Worm (Caenorhabditis elegans) whole organism, L1 larva: ENCODE results near the gene C27A2.7.

Experiments used
- C16A3.4 ChIP-seq: fragments of 150-350 bp; optimal IDR thresholded peaks from 2 replicates; lab custom pipeline; 2014; ENCODE audit warnings: missing biosample characterization, missing genetic modification characterization
- Y116A8C.19 ChIP-seq: sonication (generic microtip); optimal IDR thresholded peaks from 2 replicates; lab custom pipeline; 2016; ENCODE audit warnings: missing compliant biosample characterization, missing genetic modification characterization, borderline replicate concordance
- aha-1 ChIP-seq: fragments of 150-350 bp; optimal IDR thresholded peaks from 2 replicates; lab custom pipeline; 2014; ENCODE audit warnings: missing biosample characterization, missing genetic modification characterization
- aly-2 ChIP-seq: fragments of 150-350 bp; optimal IDR thresholded peaks from 2 replicates; lab custom pipeline; 2014; ENCODE audit warnings: missing biosample characterization, missing genetic modification characterization
- blmp-1 ChIP-seq: fragments of 150-350 bp; optimal IDR thresholded peaks from 2 replicates; lab custom pipeline; 2014; ENCODE audit warnings: missing biosample characterization, missing genetic modification characterization
- ceh-90 ChIP-seq: sonication (generic microtip); optimal IDR thresholded peaks from 2 replicates; lab custom pipeline; 2016; ENCODE audit warnings: missing genetic modification characterization, missing compliant biosample characterization
- dpl-1 ChIP-seq, 3 experiments: fragments of 150-350 bp in 2 of 3; sonication (generic microtip) in 1 of 3; optimal IDR thresholded peaks; 2 replicates each; lab custom pipeline; 2014 to 2017; ENCODE audit warnings: missing biosample characterization in 3 of 3, missing genetic modification characterization in 3 of 3, missing genetic modification reagents in 3 of 3
- dsc-1 ChIP-seq: sonication (generic microtip); optimal IDR thresholded peaks from 2 replicates; lab custom pipeline; 2016; ENCODE audit warnings: mild to moderate bottlenecking, missing genetic modification characterization, missing compliant biosample characterization
- efl-1 ChIP-seq, 4 experiments: fragments of 150-350 bp; optimal IDR thresholded peaks in 3 of 4; peaks in 1 of 4; 1 replicate in 1 of 4; 2 replicates in 3 of 4; lab custom pipeline; 2014; ENCODE audit warnings: missing biosample characterization in 2 of 4, missing genetic modification characterization in 2 of 4, missing genetic modification reagents in 2 of 4
- egl-13 ChIP-seq: sonication (generic microtip); optimal IDR thresholded peaks from 2 replicates; lab custom pipeline; 2016; ENCODE audit warnings: missing genotype, missing genetic modification reagents, missing genetic modification characterization, missing compliant biosample characterization
- elt-2 ChIP-seq: sonication (generic microtip); optimal IDR thresholded peaks from 2 replicates; lab custom pipeline; 2016; ENCODE audit warnings: missing genetic modification characterization, mild to moderate bottlenecking, inconsistent platforms, missing compliant biosample characterization, missing genetic modification reagents
- fkh-8 ChIP-seq: sonication (generic microtip); optimal IDR thresholded peaks from 2 replicates; lab custom pipeline; 2016; ENCODE audit warnings: mild to moderate bottlenecking, missing genetic modification characterization, missing compliant biosample characterization
- fos-1 ChIP-seq: fragments of 150-350 bp; optimal IDR thresholded peaks from 2 replicates; lab custom pipeline; 2014; ENCODE audit warnings: missing biosample characterization, missing genetic modification characterization
- hlh-17 ChIP-seq: fragments of 200-800 bp; sonication (Bioruptor generic); optimal IDR thresholded peaks from 2 replicates; lab custom pipeline; 2018; ENCODE audit warnings: missing genetic modification characterization, mild to moderate bottlenecking, missing compliant biosample characterization, moderate library complexity, borderline replicate concordance
- hpl-2 ChIP-seq: fragments of 150-350 bp; optimal IDR thresholded peaks from 2 replicates; lab custom pipeline; 2014; ENCODE audit warnings: missing biosample characterization, missing genetic modification reagents, missing genetic modification characterization
- isw-1 ChIP-seq: fragments of 200-800 bp; sonication (Bioruptor generic); IDR thresholded peaks from 2 replicates; pipeline ENCODE4 v1.3.6; 2022; ENCODE audit warnings: missing genetic modification characterization, missing compliant biosample characterization
- jun-1 ChIP-seq: fragments of 150-350 bp; optimal IDR thresholded peaks from 2 replicates; lab custom pipeline; 2014; ENCODE audit warnings: missing biosample characterization, missing genetic modification reagents, missing genetic modification characterization
- lin-35 ChIP-seq, 2 experiments: fragments of 150-350 bp; optimal IDR thresholded peaks; 2 replicates each; lab custom pipeline; 2014; ENCODE audit warnings: missing biosample characterization in 2 of 2, missing genetic modification characterization in 2 of 2, missing genetic modification reagents in 2 of 2
- lir-3 ChIP-seq: sonication (generic microtip); optimal IDR thresholded peaks from 2 replicates; lab custom pipeline; 2016; ENCODE audit warnings: mild to moderate bottlenecking, missing genetic modification characterization, moderate library complexity, missing compliant biosample characterization; ENCODE audit not compliant: poor library complexity
- lsy-2 ChIP-seq, 2 experiments: fragments of 150-350 bp; optimal IDR thresholded peaks; 2 replicates each; lab custom pipeline; 2014; ENCODE audit warnings: missing biosample characterization in 2 of 2, missing genetic modification characterization in 2 of 2
- mab-9 ChIP-seq: fragments of 200-800 bp; sonication (Bioruptor generic); IDR thresholded peaks from 2 replicates; pipeline ENCODE4 v1.3.6; 2022; ENCODE audit warnings: missing genetic modification reagents, missing genetic modification characterization, missing compliant biosample characterization
- mep-1 ChIP-seq: fragments of 150-350 bp; optimal IDR thresholded peaks from 2 replicates; lab custom pipeline; 2014; ENCODE audit warnings: missing biosample characterization, missing genetic modification characterization
- nhr-19 ChIP-seq: fragments of 200-800 bp; sonication (Bioruptor generic); conservative IDR thresholded peaks from 2 replicates; pipeline ENCODE4 v1.3.6; 2022; ENCODE audit warnings: missing genetic modification characterization, missing compliant biosample characterization
- nhr-28 ChIP-seq: fragments of 150-350 bp; optimal IDR thresholded peaks from 2 replicates; lab custom pipeline; 2014; ENCODE audit warnings: missing biosample characterization, missing genetic modification characterization
- nhr-47 ChIP-seq: sonication (generic microtip); optimal IDR thresholded peaks from 2 replicates; lab custom pipeline; 2016; ENCODE audit warnings: mild to moderate bottlenecking, missing genetic modification characterization, moderate library complexity, missing compliant biosample characterization
- nhr-71 ChIP-seq: sonication (generic microtip); optimal IDR thresholded peaks from 2 replicates; lab custom pipeline; 2016; ENCODE audit warnings: mild to moderate bottlenecking, missing genetic modification characterization, moderate library complexity, missing compliant biosample characterization
- nhr-76 ChIP-seq: sonication (generic microtip); optimal IDR thresholded peaks from 2 replicates; lab custom pipeline; 2017; ENCODE audit warnings: missing biosample characterization, missing genetic modification characterization
- pax-3 ChIP-seq: fragments of 200-800 bp; sonication (Bioruptor generic); optimal IDR thresholded peaks from 2 replicates; lab custom pipeline; 2018; ENCODE audit warnings: mild to moderate bottlenecking, missing genetic modification characterization, moderate library complexity, missing compliant biosample characterization
- pqm-1 ChIP-seq: sonication (generic microtip); optimal IDR thresholded peaks from 3 replicates; lab custom pipeline; 2017; ENCODE audit warnings: missing biosample characterization, missing genetic modification characterization
- rnt-1 ChIP-seq: sonication (generic microtip); optimal IDR thresholded peaks from 2 replicates; lab custom pipeline; 2016; ENCODE audit warnings: mild to moderate bottlenecking, missing genetic modification characterization, moderate library complexity, missing compliant biosample characterization
- snpc-4 ChIP-seq: fragments of 150-350 bp; optimal IDR thresholded peaks from 2 replicates; lab custom pipeline; 2014; ENCODE audit warnings: missing biosample characterization, missing genetic modification characterization
- snu-23 ChIP-seq: sonication (generic microtip); optimal IDR thresholded peaks from 2 replicates; lab custom pipeline; 2016; ENCODE audit warnings: missing genetic modification characterization, missing compliant biosample characterization
- sox-4 ChIP-seq: sonication (generic microtip); optimal IDR thresholded peaks from 2 replicates; lab custom pipeline; 2016; ENCODE audit warnings: missing genetic modification characterization, missing compliant biosample characterization
- sptf-1 ChIP-seq: fragments of 150-350 bp; optimal IDR thresholded peaks from 2 replicates; lab custom pipeline; 2014; ENCODE audit warnings: missing biosample characterization, missing genetic modification characterization
- swsn-7 ChIP-seq: sonication (generic microtip); optimal IDR thresholded peaks from 2 replicates; lab custom pipeline; 2016; ENCODE audit warnings: missing genetic modification characterization, missing compliant biosample characterization
- tbx-2 ChIP-seq: sonication (generic microtip); optimal IDR thresholded peaks from 2 replicates; lab custom pipeline; 2016; ENCODE audit warnings: missing genetic modification characterization, missing compliant biosample characterization
- tlp-1 ChIP-seq: fragments of 150-350 bp; optimal IDR thresholded peaks from 2 replicates; lab custom pipeline; 2014; ENCODE audit warnings: missing biosample characterization, missing genetic modification characterization
- unc-130 ChIP-seq: fragments of 150-350 bp; optimal IDR thresholded peaks from 2 replicates; lab custom pipeline; 2017; ENCODE audit warnings: missing biosample characterization, missing genetic modification characterization, inconsistent platforms
- unc-86 ChIP-seq: sonication (generic microtip); optimal IDR thresholded peaks from 2 replicates; lab custom pipeline; 2016; ENCODE audit warnings: missing genetic modification characterization, missing compliant biosample characterization
- zag-1 ChIP-seq: fragments of 150-350 bp; optimal IDR thresholded peaks from 2 replicates; lab custom pipeline; 2014; ENCODE audit warnings: missing biosample characterization, missing genetic modification characterization
- ztf-11 ChIP-seq, 2 experiments: sonication (generic microtip); optimal IDR thresholded peaks; 2 replicates each; lab custom pipeline; 2016 to 2017; ENCODE audit warnings: missing genetic modification characterization in 2 of 2, missing biosample characterization in 1 of 2, missing compliant biosample characterization in 1 of 2
- ztf-4 ChIP-seq: fragments of 150-350 bp; optimal IDR thresholded peaks from 2 replicates; lab custom pipeline; 2014; ENCODE audit warnings: missing biosample characterization, missing genetic modification characterization

C27A2.7 gene

ce11 chrII:5081124-5081913 lies 10.2 kb upstream of the C27A2.7 start, which contains the start of gene dsh-2 (continued):
- peak; percentile 69 to 83 (median 81) for TF ChIP-seq dpl-1 (GFP tag; optimal IDR thresholded peaks at IDR 0.05; lab: Kevin White, UChicago)
- peak; percentile 72 to 76 for TF ChIP-seq lsy-2 (tag; optimal IDR thresholded peaks at IDR 0.05; lab: Kevin White, UChicago)
- TF ChIP-seq lin-35 (GFP tag; optimal IDR thresholded peaks at IDR 0.05; lab: Kevin White, UChicago), result peak; percentile 68 to 92
- peak; percentile 74 for TF ChIP-seq snu-23 (GFP tag; lab: Kevin White, UChicago)

- TF ChIP-seq sox-4 (tag; lab: Kevin White, UChicago) (no peak), isw-1 (no peak), unc-86 (tag; lab: Kevin White, UChicago) (no peak), efl-1 (optimal IDR thresholded peaks at IDR 0.05; lab: Kevin White, UChicago) (no peak), efl-1 (GFP tag; optimal IDR thresholded peaks at IDR 0.05 in 1 of 2; lab: Kevin White, UChicago) (no peak), rnt-1 (tag; lab: Kevin White, UChicago) (no peak), Y116A8C.19 (tag; lab: Kevin White, UChicago) (no peak), dsc-1 (tag; lab: Kevin White, UChicago) (no peak), nhr-19 (no peak), sptf-1 (tag; lab: Kevin White, UChicago) (no peak), nhr-76 (no peak), fos-1 (tag; lab: Kevin White, UChicago) (no peak), mep-1 (tag; lab: Kevin White, UChicago) (no peak), aha-1 (tag; lab: Kevin White, UChicago) (no peak), mab-9 (GFP tag; lab: Robert Waterston, UW) (no peak), nhr-71 (tag; lab: Kevin White, UChicago) (no peak), zag-1 (tag; lab: Kevin White, UChicago) (no peak), ceh-90 (tag; lab: Kevin White, UChicago) (no peak), ztf-4 (tag; lab: Kevin White, UChicago) (no peak)
Observed at ce11 chrII:5069525-5069924, 1.6 kb downstream of the C27A2.7 start, which contains the start of gene idpb-2. Gene idpb-2, minus strand, starts transcription at chrII:5069625.

- TF ChIP-seq hlh-17 (GFP tag; lab: Kevin White, UChicago), result no peak
- TF ChIP-seq dsc-1 (tag; lab: Kevin White, UChicago), result peak; percentile 64
- no peak for TF ChIP-seq ztf-11 (tag; optimal IDR thresholded peaks at IDR 0.05; lab: Kevin White, UChicago)
- peak; percentile 76 for TF ChIP-seq fkh-8 (tag; lab: Kevin White, UChicago)
- TF ChIP-seq blmp-1 (tag; lab: Kevin White, UChicago), result no peak
- TF ChIP-seq egl-13 (tag; lab: Kevin White, UChicago), result peak; percentile 42
- TF ChIP-seq, all 84 proteins: peak for 3
Observed at ce11 chrII:5067927-5068326, 3.2 kb downstream of the C27A2.7 start, which contains the start of gene C27A2.8. Gene C27A2.8, minus strand, starts transcription at chrII:5068043.

- peak; percentile 2 for TF ChIP-seq sox-4 (tag; lab: Kevin White, UChicago)
- TF ChIP-seq pax-3 (tag; lab: Kevin White, UChicago), result peak; percentile 33
- TF ChIP-seq nhr-47 (tag; lab: Kevin White, UChicago), result peak; percentile 26
- TF ChIP-seq sptf-1 (tag; lab: Kevin White, UChicago), result no peak
- TF ChIP-seq dsc-1 (tag; lab: Kevin White, UChicago), result peak; percentile 92
- TF ChIP-seq nhr-71 (tag; lab: Kevin White, UChicago), result peak; percentile 8
- TF ChIP-seq pqm-1 (tag; lab: Kevin White, UChicago), result no peak
Observed at ce11 chrII:5066967-5067366, 4.2 kb downstream of the C27A2.7 start.

ce11 chrII:5061794-5062368 lies 9.3 kb downstream of the C27A2.7 start, which contains the start of gene smc-5:
Gene smc-5, plus strand, starts transcription at chrII:5062125.
- TF ChIP-seq C16A3.4 (tag; lab: Kevin White, UChicago), result peak; percentile 92
- peak; percentile 32 for TF ChIP-seq jun-1
- peak; percentile 75 for TF ChIP-seq nhr-71 (tag; lab: Kevin White, UChicago)
- TF ChIP-seq snpc-4 (tag; lab: Kevin White, UChicago), result peak; percentile 63
- TF ChIP-seq tbx-2 (tag; lab: Kevin White, UChicago), result peak; percentile 57
- peak; percentile 82 to 91 (median 84) for TF ChIP-seq dpl-1 (GFP tag; optimal IDR thresholded peaks at IDR 0.05; lab: Kevin White, UChicago)
- TF ChIP-seq nhr-28, result no peak
- peak; percentile 54 for TF ChIP-seq fos-1 (tag; lab: Kevin White, UChicago)
- TF ChIP-seq lir-3 (tag; lab: Kevin White, UChicago), result peak; percentile 73
- peak; percentile 8 for TF ChIP-seq hpl-2 (GFP tag; lab: Kevin White, UChicago)
- no peak for TF ChIP-seq tlp-1
- TF ChIP-seq elt-2 (tag; lab: Kevin White, UChicago), result no peak
- TF ChIP-seq unc-130 (tag; lab: Kevin White, UChicago), result peak; percentile 45
- TF ChIP-seq swsn-7 (tag; lab: Kevin White, UChicago), result peak; percentile 59
- TF ChIP-seq aly-2 (tag; lab: Kevin White, UChicago), result peak; percentile 28
